Fruit fly (Drosophila melanogaster) whole organism, embryonic: ENCODE data around the gene Nph.

Experiments used
- Aef1 ChIP-seq: fragments of 200-800 bp; sonication (Bioruptor generic); IDR thresholded peaks from 3 replicates; pipeline ENCODE4 v1.3.6; 2022; ENCODE audit warnings: missing biosample characterization, missing genetic modification characterization
- CG10267 ChIP-seq: fragments of 200-800 bp; sonication (Bioruptor generic); optimal IDR thresholded peaks from 2 replicates; lab custom pipeline; 2018; ENCODE audit warnings: missing biosample characterization, mild to moderate bottlenecking, missing genetic modification characterization, moderate library complexity
- CG10321 ChIP-seq: fragments of 200-800 bp; sonication (Bioruptor generic); IDR thresholded peaks from 2 replicates; pipeline ENCODE4 v1.3.6; 2022; ENCODE audit warnings: missing biosample characterization, missing genetic modification characterization
- CG10462 ChIP-seq: fragments of 200-800 bp; sonication (Bioruptor generic); optimal IDR thresholded peaks from 2 replicates; lab custom pipeline; 2016; ENCODE audit warnings: missing biosample characterization, missing genetic modification characterization
- CG10543 ChIP-seq: fragments of 200-800 bp; sonication (Bioruptor generic); optimal IDR thresholded peaks from 3 replicates; lab custom pipeline; 2017; ENCODE audit warnings: missing biosample characterization, mild to moderate bottlenecking, missing genetic modification characterization, moderate library complexity
- CG10565 ChIP-seq: fragments of 200-800 bp; sonication (Bioruptor generic); optimal IDR thresholded peaks from 3 replicates; lab custom pipeline; 2016; ENCODE audit warnings: missing biosample characterization, mild to moderate bottlenecking, missing genetic modification characterization
- CG10654 ChIP-seq: fragments of 200-800 bp; sonication (Bioruptor generic); optimal IDR thresholded peaks from 2 replicates; lab custom pipeline; 2016; ENCODE audit warnings: missing biosample characterization, missing genetic modification characterization
- CG11093 ChIP-seq: fragments of 200-800 bp; sonication (Bioruptor generic); IDR thresholded peaks from 3 replicates; pipeline ENCODE4 v1.3.6; 2022; ENCODE audit warnings: missing biosample characterization, missing genetic modification characterization
- CG12155 ChIP-seq: fragments of 200-800 bp; sonication (Bioruptor generic); optimal IDR thresholded peaks from 3 replicates; lab custom pipeline; 2016; ENCODE audit warnings: missing biosample characterization, missing genetic modification characterization
- CG12219 ChIP-seq: fragments of 200-800 bp; sonication (Bioruptor generic); optimal IDR thresholded peaks from 3 replicates; lab custom pipeline; 2018; ENCODE audit warnings: missing biosample characterization, mild to moderate bottlenecking, missing genetic modification characterization
- CG12769 ChIP-seq: fragments of 200-800 bp; sonication (Bioruptor generic); optimal IDR thresholded peaks from 2 replicates; lab custom pipeline; 2019; ENCODE audit warnings: missing biosample characterization, mild to moderate bottlenecking, missing genetic modification characterization, moderate library complexity
- CG13424 ChIP-seq: fragments of 200-800 bp; sonication (Bioruptor generic); optimal IDR thresholded peaks from 2 replicates; lab custom pipeline; 2019; ENCODE audit warnings: missing biosample characterization, mild to moderate bottlenecking, missing genetic modification characterization, moderate library complexity
- CG13624 ChIP-seq: fragments of 200-800 bp; sonication (Bioruptor generic); optimal IDR thresholded peaks from 2 replicates; lab custom pipeline; 2016; ENCODE audit warnings: missing biosample characterization, missing genetic modification characterization
- CG13894 ChIP-seq: fragments of 200-800 bp; sonication (Bioruptor generic); optimal IDR thresholded peaks from 3 replicates; lab custom pipeline; 2018; ENCODE audit warnings: missing biosample characterization, mild to moderate bottlenecking, missing genetic modification characterization, moderate library complexity
- CG1602 ChIP-seq: fragments of 200-800 bp; sonication (Bioruptor generic); optimal IDR thresholded peaks from 3 replicates; lab custom pipeline; 2016; ENCODE audit warnings: missing biosample characterization, missing genetic modification characterization
- CG17186 ChIP-seq: fragments of 200-800 bp; sonication (Bioruptor generic); optimal IDR thresholded peaks from 3 replicates; lab custom pipeline; 2017; ENCODE audit warnings: missing biosample characterization, missing genetic modification reagents, missing genetic modification characterization
- CG43689 ChIP-seq: fragments of 200-800 bp; sonication (Bioruptor generic); IDR thresholded peaks from 2 replicates; pipeline ENCODE4 v1.3.6; 2022; ENCODE audit warnings: missing biosample characterization, missing genetic modification characterization
- CG4854 ChIP-seq: fragments of 200-800 bp; sonication (Bioruptor generic); optimal IDR thresholded peaks from 2 replicates; lab custom pipeline; 2016; ENCODE audit warnings: missing biosample characterization, missing genetic modification characterization, inconsistent platforms
- CG5953 ChIP-seq: fragments of 200-800 bp; sonication (Bioruptor generic); IDR thresholded peaks from 2 replicates; pipeline ENCODE4 v1.3.6; 2022; ENCODE audit warnings: missing biosample characterization, missing genetic modification characterization
- CG6272 ChIP-seq: fragments of 200-800 bp; sonication (Bioruptor generic); IDR thresholded peaks from 2 replicates; pipeline ENCODE4 v1.3.6; 2022; ENCODE audit warnings: missing biosample characterization, missing genetic modification characterization
- CG6765 ChIP-seq: fragments of 200-800 bp; sonication (Bioruptor generic); optimal IDR thresholded peaks from 3 replicates; lab custom pipeline; 2017; ENCODE audit warnings: missing biosample characterization, mild to moderate bottlenecking, missing genetic modification characterization
- CoRest ChIP-seq: fragments of 200-800 bp; sonication (Bioruptor generic); optimal IDR thresholded peaks from 3 replicates; lab custom pipeline; 2018; ENCODE audit warnings: missing biosample characterization, mild to moderate bottlenecking, missing genetic modification characterization, moderate library complexity
- Dip3 ChIP-seq: fragments of 200-800 bp; sonication (Bioruptor generic); optimal IDR thresholded peaks from 3 replicates; lab custom pipeline; 2016; ENCODE audit warnings: missing biosample characterization, missing genetic modification characterization
- Drgx ChIP-seq: fragments of 200-800 bp; sonication (Bioruptor generic); IDR thresholded peaks from 2 replicates; pipeline ENCODE4 v1.3.6; 2022; ENCODE audit warnings: missing biosample characterization, missing genetic modification characterization
- Eip74EF ChIP-seq, 2 experiments: fragments of 200-800 bp in 1 of 2; fragments of >200 bp in 1 of 2; sonication (Bioruptor generic) in 1 of 2; optimal IDR thresholded peaks; 2 replicates each; lab custom pipeline; 2017 to 2019; ENCODE audit warnings: missing biosample characterization in 2 of 2, missing genetic modification characterization in 2 of 2, mild to moderate bottlenecking in 1 of 2, moderate library complexity in 1 of 2
- Hand ChIP-seq: fragments of 200-800 bp; sonication (Bioruptor generic); optimal IDR thresholded peaks from 2 replicates; lab custom pipeline; 2017; ENCODE audit warnings: mild to moderate bottlenecking, missing biosample characterization, missing genetic modification reagents, missing genetic modification characterization
- Hr78 ChIP-seq, 2 experiments: fragments of 200-800 bp in 1 of 2; fragments of >200 bp in 1 of 2; sonication (Bioruptor generic) in 1 of 2; optimal IDR thresholded peaks; 2 replicates each; lab custom pipeline; 2017 to 2019; ENCODE audit warnings: missing biosample characterization in 2 of 2, missing genetic modification characterization in 2 of 2, mild to moderate bottlenecking in 1 of 2, moderate library complexity in 1 of 2
- Hsf ChIP-seq: fragments of 200-800 bp; sonication (Bioruptor generic); optimal IDR thresholded peaks from 3 replicates; lab custom pipeline; 2016; ENCODE audit warnings: missing biosample characterization, missing genetic modification characterization
- NC2β ChIP-seq: fragments of 200-800 bp; sonication (Bioruptor generic); optimal IDR thresholded peaks from 2 replicates; lab custom pipeline; 2016; ENCODE audit warnings: missing biosample characterization, missing genetic modification characterization
- Nf-YC ChIP-seq: fragments of 200-800 bp; optimal IDR thresholded peaks from 3 replicates; lab custom pipeline; 2019; ENCODE audit warnings: missing biosample characterization, mild to moderate bottlenecking, missing genetic modification characterization, moderate library complexity
- Opbp ChIP-seq: fragments of 200-800 bp; sonication (Bioruptor generic); IDR thresholded peaks from 3 replicates; pipeline ENCODE4 v1.3.6; 2022; ENCODE audit warnings: missing biosample characterization, missing genetic modification characterization; ENCODE audit not compliant: partially characterized antibody
- Poxn ChIP-seq: fragments of 200-800 bp; sonication (Bioruptor generic); IDR thresholded peaks from 2 replicates; pipeline ENCODE4 v1.3.6; 2022; ENCODE audit warnings: missing biosample characterization, missing genetic modification characterization
- Side ChIP-seq: fragments of 200-800 bp; sonication (Bioruptor generic); optimal IDR thresholded peaks from 2 replicates; lab custom pipeline; 2016; ENCODE audit warnings: missing biosample characterization, missing genetic modification characterization
- Usf ChIP-seq: fragments of 200-800 bp; sonication (Bioruptor generic); optimal IDR thresholded peaks from 2 replicates; lab custom pipeline; 2017; ENCODE audit warnings: missing genotype, missing biosample characterization, missing genetic modification characterization
- amos ChIP-seq: fragments of 200-800 bp; sonication (Bioruptor generic); IDR thresholded peaks from 2 replicates; pipeline ENCODE4 v1.3.6; 2022; ENCODE audit warnings: missing biosample characterization, missing genetic modification characterization; ENCODE audit not compliant: partially characterized antibody
- az2 ChIP-seq: fragments of 200-800 bp; sonication (Bioruptor generic); optimal IDR thresholded peaks from 3 replicates; lab custom pipeline; 2016; ENCODE audit warnings: missing biosample characterization, missing genetic modification characterization
- bab2 ChIP-seq: fragments of 200-800 bp; sonication (Bioruptor generic); optimal IDR thresholded peaks from 2 replicates; lab custom pipeline; 2016; ENCODE audit warnings: missing biosample characterization, missing genetic modification characterization
- caup ChIP-seq: fragments of 200-800 bp; sonication (Bioruptor generic); optimal IDR thresholded peaks from 3 replicates; lab custom pipeline; 2017; ENCODE audit warnings: missing biosample characterization, mild to moderate bottlenecking, missing genetic modification characterization, moderate library complexity; ENCODE audit not compliant: severe bottlenecking
- chm ChIP-seq: fragments of 200-800 bp; sonication (Bioruptor generic); IDR thresholded peaks from 2 replicates; pipeline ENCODE4 v1.3.6; 2022; ENCODE audit warnings: missing biosample characterization, missing genetic modification characterization
- ci ChIP-seq: fragments of 200-800 bp; sonication (Bioruptor generic); IDR thresholded peaks from 3 replicates; pipeline ENCODE4 v1.3.6; 2022; ENCODE audit warnings: missing biosample characterization, missing genetic modification characterization
- croc ChIP-seq: fragments of 200-800 bp; sonication (Bioruptor generic); conservative IDR thresholded peaks from 3 replicates; pipeline ENCODE4 v1.3.6; 2022; ENCODE audit warnings: missing biosample characterization, missing genetic modification characterization
- disco-r ChIP-seq: fragments of 200-800 bp; sonication (Bioruptor generic); optimal IDR thresholded peaks from 2 replicates; lab custom pipeline; 2016; ENCODE audit warnings: missing biosample characterization, missing genetic modification characterization
- insv ChIP-seq, 2 experiments: fragments of 200-800 bp; sonication (Bioruptor generic); optimal IDR thresholded peaks; 3 replicates each; lab custom pipeline; 2016 to 2018; ENCODE audit warnings: missing biosample characterization in 2 of 2, missing genetic modification characterization in 2 of 2
- prd ChIP-seq, 3 experiments: fragments of >200 bp in 2 of 3; fragments of 200-800 bp in 1 of 3; sonication (Bioruptor generic) in 1 of 3; optimal IDR thresholded peaks in 2 of 3; IDR thresholded peaks in 1 of 3; 2 replicates in 2 of 3; 3 replicates in 1 of 3; pipeline versions ENCODE4 v1.3.6 to Lab custom; 2017 to 2022; ENCODE audit warnings: missing biosample characterization in 1 of 3, missing genetic modification characterization in 1 of 3
- sob ChIP-seq: fragments of 200-800 bp; sonication (Bioruptor generic); IDR thresholded peaks from 2 replicates; pipeline ENCODE4 v1.3.6; 2022; ENCODE audit warnings: missing biosample characterization, missing genetic modification characterization
- sqz ChIP-seq: fragments of 200-800 bp; sonication (Bioruptor generic); optimal IDR thresholded peaks from 3 replicates; lab custom pipeline; 2018; ENCODE audit warnings: missing biosample characterization, mild to moderate bottlenecking, missing genetic modification characterization
- sr ChIP-seq: fragments of 200-800 bp; sonication (Bioruptor generic); IDR thresholded peaks from 3 replicates; pipeline ENCODE4 v1.3.6; 2022; ENCODE audit warnings: missing biosample characterization, missing genetic modification characterization
- tap ChIP-seq: fragments of 200-800 bp; optimal IDR thresholded peaks from 3 replicates; lab custom pipeline; 2019; ENCODE audit warnings: missing biosample characterization, mild to moderate bottlenecking, missing genetic modification characterization, moderate library complexity
- tin ChIP-seq: fragments of 200-800 bp; sonication (Bioruptor generic); optimal IDR thresholded peaks from 3 replicates; lab custom pipeline; 2016; ENCODE audit warnings: missing biosample characterization, missing genetic modification characterization
- twi ChIP-seq: fragments of 200-800 bp; optimal IDR thresholded peaks from 2 replicates; lab custom pipeline; 2019; ENCODE audit warnings: missing biosample characterization, mild to moderate bottlenecking, missing genetic modification characterization, moderate library complexity
- wor ChIP-seq: fragments of 200-800 bp; sonication (Bioruptor generic); IDR thresholded peaks from 2 replicates; pipeline ENCODE4 v1.3.6; 2022; ENCODE audit warnings: missing biosample characterization, missing genetic modification characterization

The Nph gene

DNA sequence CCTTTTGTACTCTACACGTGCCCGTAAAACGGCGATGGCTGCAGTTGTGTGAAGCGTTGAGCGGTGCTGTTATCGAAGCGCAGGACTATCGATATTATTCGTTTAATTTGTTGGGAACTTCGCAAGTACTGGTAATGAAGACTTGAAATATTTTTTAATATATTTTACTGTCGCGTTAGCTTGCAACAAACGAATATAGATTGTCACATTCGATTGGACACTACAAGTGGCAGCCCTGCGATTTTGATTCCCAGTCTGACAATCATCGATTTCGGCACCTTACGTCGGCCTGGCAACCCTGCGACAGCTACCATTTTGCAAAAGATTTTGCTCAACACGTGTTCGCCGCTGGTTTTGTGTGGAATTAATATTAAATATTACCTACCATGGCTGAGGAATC lies at the start of gene Nph, which contains the start of gene Nlp:
Gene Nph (minus strand): TSS at position 214 of the 400 bp plus-strand sequence.
Gene Nlp (plus strand): TSS at position 138 of the 400 bp plus-strand sequence.
- TF ChIP-seq ci (GFP tag; lab: Robert Waterston, UW) (no peak), CG5953 (GFP tag; lab: Robert Waterston, UW) (no peak), disco-r (no peak), CG12219 (GFP tag; lab: Kevin White, UChicago) (no peak), Nf-YC (tag; lab: Kevin White, UChicago) (peak; percentile 39), Poxn (GFP tag; lab: Robert Waterston, UW) (no peak), Drgx (no peak), CG12769 (no peak), Opbp (peak; percentile 76), caup (GFP tag; lab: Kevin White, UChicago) (peak; percentile 22), tap (no peak), sqz (no peak), CG6272 (GFP tag; lab: Robert Waterston, UW) (no peak), bab2 (peak; percentile 16), CG13624 (GFP tag; lab: Kevin White, UChicago) (peak; percentile 28), sr (GFP tag; lab: Robert Waterston, UW) (no peak), NC2β (no peak), CG43689 (GFP tag; lab: Robert Waterston, UW) (no peak), CG13424 (tag; lab: Kevin White, UChicago) (peak; percentile 15), twi (peak; percentile 41), CG10462 (GFP tag; lab: Kevin White, UChicago) (no peak), Dip3 (GFP tag; lab: Kevin White, UChicago) (peak; percentile 15), croc (no peak), Side (GFP tag; lab: Kevin White, UChicago) (no peak), insv (GFP tag; optimal IDR thresholded peaks at IDR 0.05; lab: Kevin White, UChicago) (peak in 1 of 2 experiments; percentile 9), Hr78 (GFP tag; optimal IDR thresholded peaks at IDR 0.05; lab: Kevin White, UChicago) (no peak), Hand (GFP tag; lab: Kevin White, UChicago) (no peak), CG10654 (GFP tag; lab: Kevin White, UChicago) (no peak), Hsf (GFP tag; lab: Kevin White, UChicago) (peak; percentile 36), CG17186 (GFP tag; lab: Kevin White, UChicago) (peak; percentile 80), az2 (no peak), CoRest (tag; lab: Kevin White, UChicago) (peak; percentile 15), CG13894 (tag; lab: Kevin White, UChicago) (no peak), CG12155 (GFP tag; lab: Kevin White, UChicago) (peak; percentile 47), Eip74EF (GFP tag; optimal IDR thresholded peaks at IDR 0.05; lab: Kevin White, UChicago) (no peak), Aef1 (no peak), CG4854 (GFP tag; lab: Kevin White, UChicago) (no peak), CG10565 (GFP tag; lab: Kevin White, UChicago) (no peak), prd (optimal IDR thresholded peaks at IDR 0.05; lab: Kevin White, UChicago) (no peak), prd (GFP tag; IDR thresholded peaks at IDR 0.05; lab: Robert Waterston, UW) (no peak), tin (GFP tag; lab: Kevin White, UChicago) (peak; percentile 43), CG10267 (peak; percentile 63), CG6765 (GFP tag; lab: Kevin White, UChicago) (no peak), amos (GFP tag; lab: Robert Waterston, UW) (peak; percentile 76), chm (no peak), CG11093 (GFP tag; lab: Robert Waterston, UW) (no peak), CG10321 (GFP tag; lab: Robert Waterston, UW) (no peak), CG1602 (no peak), wor (GFP tag; lab: Robert Waterston, UW) (no peak), sob (GFP tag; lab: Robert Waterston, UW) (no peak), CG10543 (GFP tag; lab: Kevin White, UChicago) (no peak), Usf (GFP tag; lab: Kevin White, UChicago) (no peak)
